Worm (Caenorhabditis elegans): ENCODE data around the gene pmk-1.
"Not testable (repeated sequence)": the region's sequence is repeated elsewhere in the genome, so short reads cannot be mapped to it uniquely, and the experiment has no call there.

Gene pmk-1

ce11 chrIV:8148494-8148893 is at the start of gene pmk-1:
pmk-1 (plus strand) TSS chrIV:8148794.
- TF ChIP-seq unc-62 (GFP tag; optimal IDR thresholded peaks at IDR 0.05): no peak

ce11 chrIV:8099601-8100000 is 49.0 kb upstream of the pmk-1 start, which contains the start of gene Y42H9AR.2:
Y42H9AR.2 (plus strand) TSS chrIV:8099901.
- TF ChIP-seq unc-62 (GFP tag; optimal IDR thresholded peaks at IDR 0.05): no peak

ce11 chrIV:8102231-8102630 is 46.4 kb upstream of the pmk-1 start, which contains the start of gene Y42H9AR.5:
Y42H9AR.5 (plus strand) TSS chrIV:8102531.
- TF ChIP-seq unc-62 (GFP tag; optimal IDR thresholded peaks at IDR 0.05): no peak

DNA sequence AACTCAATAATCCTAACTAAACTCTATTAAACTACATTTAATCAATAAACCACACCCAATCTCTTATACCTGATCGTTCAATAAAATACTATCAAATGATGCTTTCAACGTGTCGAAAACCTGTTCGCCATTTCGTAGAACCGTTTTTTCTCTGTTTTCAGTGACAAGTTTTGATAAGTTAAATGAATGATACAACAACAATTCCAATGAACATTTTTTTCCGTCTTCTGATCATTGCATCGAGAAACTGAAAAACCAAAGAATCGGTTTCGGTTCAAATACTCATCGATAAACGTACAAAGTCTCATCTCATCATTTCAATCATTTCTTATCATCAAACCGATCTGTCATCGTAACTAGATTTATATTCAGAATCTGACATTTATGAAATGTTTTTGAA is 45.4 kb upstream of the pmk-1 start:
- no peak for TF ChIP-seq unc-62 (GFP tag; optimal IDR thresholded peaks at IDR 0.05)

DNA sequence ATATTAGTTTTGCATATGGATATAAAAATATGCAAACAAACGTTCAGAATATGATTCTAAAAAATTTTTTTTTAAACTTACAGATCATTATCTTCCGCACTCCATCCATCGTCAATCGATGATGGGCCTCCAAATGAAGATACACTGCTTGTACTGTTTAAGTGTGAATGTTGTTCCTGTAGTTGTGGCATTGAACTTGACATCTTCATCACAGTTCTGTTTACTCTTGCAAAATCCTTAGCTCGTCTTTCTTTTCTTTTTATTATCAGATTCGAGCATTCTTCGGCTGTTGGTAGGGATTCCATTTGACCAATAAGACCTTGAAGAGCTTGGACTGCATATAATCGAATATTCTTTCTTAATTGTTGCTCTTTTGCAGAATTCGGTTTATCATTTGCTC is 43.5 kb upstream of the pmk-1 start:
- no peak for TF ChIP-seq unc-62 (GFP tag; optimal IDR thresholded peaks at IDR 0.05)

ce11 chrIV:8107502-8107901 is 41.1 kb upstream of the pmk-1 start, which contains the start of gene rabs-5:
rabs-5 (minus strand) TSS chrIV:8107602.
- no peak for TF ChIP-seq unc-62 (GFP tag; optimal IDR thresholded peaks at IDR 0.05)

- TF ChIP-seq unc-62 (GFP tag; optimal IDR thresholded peaks at IDR 0.05): no peak
Observed at ce11 chrIV:8112187-8112586, 36.4 kb upstream of the pmk-1 start, which contains the start of gene Y42H9AR.4. Y42H9AR.4 (minus strand) TSS chrIV:8112218.

DNA sequence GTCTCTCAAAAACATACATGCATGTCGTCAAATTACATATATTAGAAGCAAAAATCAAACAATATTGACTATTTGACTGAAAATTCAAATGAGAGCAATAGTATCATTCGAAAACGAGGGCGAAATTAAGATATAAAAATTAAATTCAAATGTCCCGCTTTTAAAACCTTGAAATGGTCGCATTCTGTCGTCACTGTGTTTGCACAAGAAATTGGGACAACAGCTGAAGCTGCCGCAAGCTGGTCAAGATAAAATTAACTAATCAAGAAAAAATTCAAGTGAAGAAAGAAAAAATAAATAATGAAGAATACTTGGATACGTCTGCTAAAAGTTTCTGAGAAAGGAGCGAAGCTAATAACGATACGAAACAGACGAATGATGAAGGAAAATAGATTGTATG is 35.9 kb upstream of the pmk-1 start:
- TF ChIP-seq unc-62 (GFP tag; optimal IDR thresholded peaks at IDR 0.05): no peak

DNA sequence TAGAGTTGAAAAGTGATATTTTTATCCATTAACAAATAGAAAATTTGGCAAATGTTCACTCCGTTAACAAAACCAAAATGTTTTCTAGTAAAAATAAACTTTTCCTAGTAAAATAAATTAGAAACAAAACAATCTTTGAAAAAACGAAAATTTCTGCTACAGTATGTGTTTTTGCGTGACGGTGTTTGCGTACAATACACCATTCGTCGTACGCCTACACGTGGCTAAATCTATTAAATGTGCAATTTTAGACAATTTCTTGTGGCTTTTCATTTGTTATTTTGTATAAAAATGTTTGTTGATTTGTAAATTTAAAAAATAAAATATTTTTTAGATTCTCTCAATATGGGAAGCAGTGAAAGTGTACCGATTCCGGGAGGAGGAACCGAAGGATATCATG is 35.4 kb upstream of the pmk-1 start, which contains the start of gene Y42H9AR.1:
Y42H9AR.1 (plus strand) TSS at position 233 of the 400 bp plus-strand sequence.
- TF ChIP-seq unc-62 (GFP tag; optimal IDR thresholded peaks at IDR 0.05): no peak

- no peak for TF ChIP-seq unc-62 (GFP tag; optimal IDR thresholded peaks at IDR 0.05)
Observed at ce11 chrIV:8114535-8114934, 34.1 kb upstream of the pmk-1 start.

DNA sequence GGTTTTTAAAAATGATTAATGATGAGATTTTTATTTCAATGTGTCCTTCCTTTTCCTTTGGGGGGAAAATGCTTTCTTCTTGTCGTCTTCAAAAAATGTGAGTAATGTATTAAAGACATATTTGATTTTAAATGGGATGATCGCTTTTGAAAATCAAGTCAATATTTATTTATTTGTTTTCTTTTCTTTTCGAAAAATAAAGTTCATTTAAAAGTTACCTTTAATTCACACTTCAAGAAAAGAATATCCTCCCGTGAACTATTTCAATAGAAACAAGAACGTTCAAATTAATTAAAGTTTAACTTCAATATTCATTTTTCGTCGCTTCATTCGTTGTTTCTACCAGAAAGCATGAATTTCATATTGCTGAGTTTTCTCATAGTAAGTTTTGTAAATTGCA is 33.1 kb upstream of the pmk-1 start, which contains the start of gene irld-8:
irld-8 (plus strand) TSS at position 301 of the 400 bp plus-strand sequence.
- no peak for TF ChIP-seq unc-62 (GFP tag; optimal IDR thresholded peaks at IDR 0.05)

- TF ChIP-seq unc-62 (GFP tag; optimal IDR thresholded peaks at IDR 0.05): no peak
Observed at ce11 chrIV:8118790-8119189, 29.8 kb upstream of the pmk-1 start, which contains the start of gene F42G8.8. F42G8.8 (plus strand) TSS chrIV:8119090.

- not testable (repeated sequence) for TF ChIP-seq unc-62 (GFP tag; optimal IDR thresholded peaks at IDR 0.05)
Observed at ce11 chrIV:8122349-8122748, 26.2 kb upstream of the pmk-1 start, which contains the start of gene erp-44.3. erp-44.3 (plus strand) TSS chrIV:8122649.

- TF ChIP-seq unc-62 (GFP tag; optimal IDR thresholded peaks at IDR 0.05): no peak
Observed at ce11 chrIV:8126902-8127301, 21.7 kb upstream of the pmk-1 start, which contains the start of gene ceph-41. ceph-41 (plus strand) TSS chrIV:8127202.

DNA sequence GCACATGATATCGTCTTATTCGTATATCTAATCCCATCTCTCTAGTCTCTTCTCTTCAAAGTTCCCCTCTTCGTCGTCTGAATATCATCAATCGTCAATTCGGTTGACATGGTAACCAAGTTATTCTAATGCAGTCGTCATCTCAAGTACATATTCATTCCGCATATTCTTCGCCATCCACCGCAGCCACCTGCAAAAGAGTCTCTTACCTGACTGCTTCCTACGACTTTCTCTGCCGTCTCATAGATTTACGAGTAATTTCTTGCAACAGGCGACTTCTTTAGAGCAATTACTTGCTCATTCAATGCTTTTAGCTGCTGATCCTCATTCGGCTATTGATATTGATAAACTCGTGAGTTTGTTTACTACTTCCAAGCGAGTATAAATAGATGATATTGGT is 21.2 kb upstream of the pmk-1 start:
- TF ChIP-seq unc-62 (GFP tag; optimal IDR thresholded peaks at IDR 0.05): no peak

- TF ChIP-seq unc-62 (GFP tag; optimal IDR thresholded peaks at IDR 0.05): no peak
Observed at ce11 chrIV:8130131-8130611, 18.4 kb upstream of the pmk-1 start, which contains the start of the genes ndub-11 and moc-3. ndub-11 (minus strand) TSS chrIV:8130231. moc-3 (plus strand) TSS chrIV:8130561.

DNA sequence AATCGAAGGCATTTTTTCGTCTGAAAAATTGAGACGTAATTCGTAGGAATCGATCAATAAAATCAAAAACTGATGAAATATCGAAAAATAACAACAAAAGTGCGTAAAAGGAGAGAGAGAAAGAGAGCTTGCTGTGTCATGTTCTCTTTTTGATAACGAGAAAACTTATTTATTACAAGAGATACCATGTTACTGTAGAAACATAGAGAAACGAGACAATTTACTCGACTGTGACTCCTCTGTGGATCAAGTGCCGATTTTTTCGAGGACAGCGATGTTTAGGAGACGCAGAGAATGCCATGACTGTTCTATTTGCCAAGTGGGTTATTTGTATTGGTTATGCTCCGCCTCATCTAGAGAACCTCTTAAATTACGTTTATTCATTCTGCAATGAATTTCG is 15.1 kb upstream of the pmk-1 start, which contains the start of gene sph-1:
sph-1 (minus strand) TSS at position 23 of the 400 bp plus-strand sequence.
- no peak for TF ChIP-seq unc-62 (GFP tag; optimal IDR thresholded peaks at IDR 0.05)

Data from whole organism, dauer.